Fruit fly (Drosophila melanogaster) whole organism, embryonic: ENCODE data around the gene syd.
A peak's percentile ranks its signal among the peaks of the same experiment; 100 is the strongest.

Source experiments
- Antp ChIP-seq: fragments of 200-800 bp; sonication (Bioruptor generic); optimal IDR thresholded peaks from 3 replicates; lab custom pipeline; 2016; ENCODE audit warnings: missing biosample characterization, missing genetic modification characterization
- Atf3 ChIP-seq: fragments of 200-800 bp; sonication (Bioruptor generic); optimal IDR thresholded peaks from 3 replicates; lab custom pipeline; 2016; ENCODE audit warnings: missing biosample characterization, missing genetic modification characterization
- Bdp1 ChIP-seq: fragments of 200-800 bp; sonication (Bioruptor generic); optimal IDR thresholded peaks from 3 replicates; lab custom pipeline; 2016; ENCODE audit warnings: missing biosample characterization, missing genetic modification characterization
- C15 ChIP-seq: fragments of 200-800 bp; sonication (Bioruptor generic); IDR thresholded peaks from 3 replicates; pipeline ENCODE4 v1.3.6; 2022; ENCODE audit warnings: missing biosample characterization, missing genetic modification characterization
- CG10366 ChIP-seq: fragments of 200-800 bp; sonication (Bioruptor generic); IDR thresholded peaks from 2 replicates; pipeline ENCODE4 v1.3.6; 2022; ENCODE audit warnings: missing biosample characterization, missing genetic modification characterization
- CG10543 ChIP-seq: fragments of 200-800 bp; sonication (Bioruptor generic); optimal IDR thresholded peaks from 3 replicates; lab custom pipeline; 2017; ENCODE audit warnings: missing biosample characterization, mild to moderate bottlenecking, missing genetic modification characterization, moderate library complexity
- CG10565 ChIP-seq: fragments of 200-800 bp; sonication (Bioruptor generic); optimal IDR thresholded peaks from 3 replicates; lab custom pipeline; 2016; ENCODE audit warnings: missing biosample characterization, mild to moderate bottlenecking, missing genetic modification characterization
- CG10979 ChIP-seq: fragments of 200-800 bp; sonication (Bioruptor generic); optimal IDR thresholded peaks from 2 replicates; lab custom pipeline; 2018; ENCODE audit warnings: missing biosample characterization, mild to moderate bottlenecking, missing genetic modification characterization, moderate library complexity
- CG13296 ChIP-seq: fragments of 200-800 bp; sonication (Bioruptor generic); optimal IDR thresholded peaks from 3 replicates; lab custom pipeline; 2018; ENCODE audit warnings: missing biosample characterization, mild to moderate bottlenecking, missing genetic modification characterization
- CG14667 ChIP-seq: fragments of 200-800 bp; sonication (Bioruptor generic); IDR thresholded peaks from 2 replicates; pipeline ENCODE4 v1.3.6; 2022; ENCODE audit warnings: missing biosample characterization, missing genetic modification characterization
- CG15011 ChIP-seq: fragments of 200-800 bp; sonication (Bioruptor generic); optimal IDR thresholded peaks from 3 replicates; lab custom pipeline; 2018; ENCODE audit warnings: missing biosample characterization, mild to moderate bottlenecking, missing genetic modification characterization
- CG15514 ChIP-seq: fragments of 200-800 bp; sonication (Bioruptor generic); optimal IDR thresholded peaks from 3 replicates; lab custom pipeline; 2017; ENCODE audit warnings: missing biosample characterization, missing genetic modification characterization, mild to moderate bottlenecking, moderate library complexity, missing genetic modification reagents
- CG1602 ChIP-seq: fragments of 200-800 bp; sonication (Bioruptor generic); optimal IDR thresholded peaks from 3 replicates; lab custom pipeline; 2016; ENCODE audit warnings: missing biosample characterization, missing genetic modification characterization
- CG16813 ChIP-seq: fragments of 200-800 bp; sonication (Bioruptor generic); IDR thresholded peaks from 3 replicates; pipeline ENCODE4 v1.3.6; 2022; ENCODE audit warnings: missing biosample characterization, missing genetic modification characterization; ENCODE audit not compliant: partially characterized antibody
- CG1792 ChIP-seq: fragments of 200-800 bp; sonication (Bioruptor generic); optimal IDR thresholded peaks from 2 replicates; lab custom pipeline; 2016; ENCODE audit warnings: missing biosample characterization, missing genetic modification characterization
- CG18599 ChIP-seq: fragments of 200-800 bp; sonication (Bioruptor generic); optimal IDR thresholded peaks from 3 replicates; lab custom pipeline; 2017; ENCODE audit warnings: missing biosample characterization, missing genetic modification characterization, mild to moderate bottlenecking, moderate library complexity, missing genetic modification reagents
- CG30020 ChIP-seq: fragments of 200-800 bp; optimal IDR thresholded peaks from 2 replicates; lab custom pipeline; 2019; ENCODE audit warnings: missing biosample characterization, mild to moderate bottlenecking, missing genetic modification characterization, moderate library complexity
- CG31365 ChIP-seq: fragments of 200-800 bp; sonication (Bioruptor generic); optimal IDR thresholded peaks from 2 replicates; lab custom pipeline; 2018; ENCODE audit warnings: missing biosample characterization, mild to moderate bottlenecking, missing genetic modification characterization
- CG7745 ChIP-seq: fragments of 200-800 bp; sonication (Bioruptor generic); optimal IDR thresholded peaks from 2 replicates; lab custom pipeline; 2018; ENCODE audit warnings: missing biosample characterization, mild to moderate bottlenecking, missing genetic modification characterization, moderate library complexity
- CG9797 ChIP-seq: fragments of 200-800 bp; sonication (Bioruptor generic); optimal IDR thresholded peaks from 3 replicates; lab custom pipeline; 2018; ENCODE audit warnings: missing biosample characterization, mild to moderate bottlenecking, missing genetic modification characterization
- Chrac-16 ChIP-seq: fragments of 200-800 bp; sonication (Bioruptor generic); optimal IDR thresholded peaks from 3 replicates; lab custom pipeline; 2016; ENCODE audit warnings: missing biosample characterization, missing genetic modification characterization
- D19A ChIP-seq: fragments of 200-800 bp; optimal IDR thresholded peaks from 3 replicates; lab custom pipeline; 2019; ENCODE audit warnings: missing biosample characterization, mild to moderate bottlenecking, missing genetic modification characterization, moderate library complexity
- Dek ChIP-seq: fragments of 200-800 bp; sonication (Bioruptor generic); optimal IDR thresholded peaks from 3 replicates; lab custom pipeline; 2019; ENCODE audit warnings: missing biosample characterization, mild to moderate bottlenecking, missing genetic modification characterization, moderate library complexity
- Dip3 ChIP-seq: fragments of 200-800 bp; sonication (Bioruptor generic); optimal IDR thresholded peaks from 3 replicates; lab custom pipeline; 2016; ENCODE audit warnings: missing biosample characterization, missing genetic modification characterization
- Dref ChIP-seq: fragments of 200-800 bp; sonication (Bioruptor generic); IDR thresholded peaks from 2 replicates; pipeline ENCODE4 v1.3.6; 2022; ENCODE audit warnings: missing biosample characterization, missing genetic modification characterization
- Eip74EF ChIP-seq, 2 experiments: fragments of 200-800 bp in 1 of 2; fragments of >200 bp in 1 of 2; sonication (Bioruptor generic) in 1 of 2; optimal IDR thresholded peaks; 2 replicates each; lab custom pipeline; 2017 to 2019; ENCODE audit warnings: missing biosample characterization in 2 of 2, missing genetic modification characterization in 2 of 2, mild to moderate bottlenecking in 1 of 2, moderate library complexity in 1 of 2
- Ets97D ChIP-seq: fragments of 200-800 bp; sonication (Bioruptor generic); optimal IDR thresholded peaks from 3 replicates; lab custom pipeline; 2016; ENCODE audit warnings: missing biosample characterization, missing genetic modification characterization
- Gug ChIP-seq: fragments of 200-800 bp; sonication (Bioruptor generic); IDR thresholded peaks from 4 replicates; pipeline ENCODE4 v1.3.6; 2022; ENCODE audit warnings: missing biosample characterization, missing genetic modification characterization
- HLH4C ChIP-seq: fragments of 200-800 bp; sonication (Bioruptor generic); IDR thresholded peaks from 3 replicates; pipeline ENCODE4 v1.3.6; 2022; ENCODE audit warnings: missing biosample characterization, missing genetic modification characterization; ENCODE audit not compliant: partially characterized antibody
- Lhr ChIP-seq: fragments of 200-800 bp; sonication (Bioruptor generic); optimal IDR thresholded peaks from 3 replicates; lab custom pipeline; 2017; ENCODE audit warnings: mild to moderate bottlenecking, missing biosample characterization, missing genetic modification reagents, missing genetic modification characterization
- Opbp ChIP-seq: fragments of 200-800 bp; sonication (Bioruptor generic); IDR thresholded peaks from 3 replicates; pipeline ENCODE4 v1.3.6; 2022; ENCODE audit warnings: missing biosample characterization, missing genetic modification characterization; ENCODE audit not compliant: partially characterized antibody
- TFAM ChIP-seq: fragments of 200-800 bp; sonication (Bioruptor generic); optimal IDR thresholded peaks from 2 replicates; lab custom pipeline; 2017; ENCODE audit warnings: missing biosample characterization, missing genetic modification characterization, inconsistent platforms
- Trl ChIP-seq, 3 experiments: fragments of >200 bp in 2 of 3; fragments of 200-800 bp in 1 of 3; sonication (Bioruptor generic) in 1 of 3; optimal IDR thresholded peaks; 2 replicates in 1 of 3; 3 replicates in 2 of 3; lab custom pipeline; 2016 to 2017; ENCODE audit warnings: missing biosample characterization in 1 of 3, missing genetic modification characterization in 1 of 3
- bigmax ChIP-seq: fragments of 200-800 bp; sonication (Bioruptor generic); optimal IDR thresholded peaks from 2 replicates; lab custom pipeline; 2018; ENCODE audit warnings: missing biosample characterization, mild to moderate bottlenecking, missing genetic modification characterization
- btn ChIP-seq: fragments of 200-800 bp; sonication (Bioruptor generic); optimal IDR thresholded peaks from 2 replicates; lab custom pipeline; 2016; ENCODE audit warnings: missing biosample characterization, missing genetic modification characterization
- chinmo ChIP-seq: fragments of 200-800 bp; sonication (Bioruptor generic); IDR thresholded peaks from 4 replicates; pipeline ENCODE4 v1.3.6; 2022; ENCODE audit warnings: missing biosample characterization, missing genetic modification characterization; ENCODE audit not compliant: partially characterized antibody
- danr ChIP-seq: fragments of 200-800 bp; sonication (Bioruptor generic); IDR thresholded peaks from 2 replicates; pipeline ENCODE4 v1.3.6; 2022; ENCODE audit warnings: missing biosample characterization, missing genetic modification characterization
- eyg ChIP-seq: fragments of 200-800 bp; sonication (Bioruptor generic); optimal IDR thresholded peaks from 3 replicates; lab custom pipeline; 2016; ENCODE audit warnings: missing biosample characterization, missing genetic modification characterization
- grn ChIP-seq: fragments of 200-800 bp; sonication (Bioruptor generic); optimal IDR thresholded peaks from 3 replicates; lab custom pipeline; 2017; ENCODE audit warnings: missing biosample characterization, missing genetic modification characterization
- gsb ChIP-seq: fragments of 200-800 bp; sonication (Bioruptor generic); IDR thresholded peaks from 2 replicates; pipeline ENCODE4 v1.3.6; 2022; ENCODE audit warnings: missing biosample characterization, missing genetic modification characterization
- org-1 ChIP-seq: fragments of 200-800 bp; sonication (Bioruptor generic); optimal IDR thresholded peaks from 2 replicates; lab custom pipeline; 2017; ENCODE audit warnings: missing biosample characterization, missing genetic modification characterization
- pan ChIP-seq, 4 experiments: fragments of >200 bp in 3 of 4; fragments of 200-800 bp in 1 of 4; sonication (Bioruptor generic) in 1 of 4; optimal IDR thresholded peaks in 3 of 4; IDR thresholded peaks in 1 of 4; 2 replicates each; pipeline versions ENCODE4 v1.3.6 to Lab custom; 2017 to 2022; ENCODE audit warnings: missing biosample characterization in 2 of 4, missing genetic modification characterization in 2 of 4, mixed read lengths in 1 of 4
- sisA ChIP-seq: fragments of 200-800 bp; sonication (Bioruptor generic); IDR thresholded peaks from 2 replicates; pipeline ENCODE4 v1.3.6; 2022; ENCODE audit warnings: missing biosample characterization, missing genetic modification characterization
- slbo ChIP-seq: fragments of 200-800 bp; sonication (Bioruptor generic); IDR thresholded peaks from 2 replicates; pipeline ENCODE4 v1.3.6; 2022; ENCODE audit warnings: missing biosample characterization, missing genetic modification characterization
- so ChIP-seq: fragments of 200-800 bp; sonication (Bioruptor generic); IDR thresholded peaks from 3 replicates; pipeline ENCODE4 v1.3.6; 2022; ENCODE audit warnings: missing biosample characterization, missing genetic modification characterization
- sr ChIP-seq: fragments of 200-800 bp; sonication (Bioruptor generic); IDR thresholded peaks from 3 replicates; pipeline ENCODE4 v1.3.6; 2022; ENCODE audit warnings: missing biosample characterization, missing genetic modification characterization
- tll ChIP-seq, 2 experiments: fragments of 200-800 bp in 1 of 2; fragments of >200 bp in 1 of 2; sonication (Bioruptor generic) in 1 of 2; optimal IDR thresholded peaks; 2 replicates each; lab custom pipeline; 2017 to 2019; ENCODE audit warnings: missing biosample characterization in 2 of 2, missing genetic modification characterization in 2 of 2, mild to moderate bottlenecking in 1 of 2, moderate library complexity in 1 of 2
- ttk ChIP-seq: fragments of 200-800 bp; sonication (Bioruptor generic); IDR thresholded peaks from 2 replicates; pipeline ENCODE4 v2.1.2; 2022; ENCODE audit warnings: missing biosample characterization, missing genetic modification characterization
- unpg ChIP-seq: fragments of 200-800 bp; sonication (Bioruptor generic); optimal IDR thresholded peaks from 3 replicates; lab custom pipeline; 2018; ENCODE audit warnings: missing biosample characterization, mild to moderate bottlenecking, missing genetic modification characterization, moderate library complexity

Gene syd

DNA sequence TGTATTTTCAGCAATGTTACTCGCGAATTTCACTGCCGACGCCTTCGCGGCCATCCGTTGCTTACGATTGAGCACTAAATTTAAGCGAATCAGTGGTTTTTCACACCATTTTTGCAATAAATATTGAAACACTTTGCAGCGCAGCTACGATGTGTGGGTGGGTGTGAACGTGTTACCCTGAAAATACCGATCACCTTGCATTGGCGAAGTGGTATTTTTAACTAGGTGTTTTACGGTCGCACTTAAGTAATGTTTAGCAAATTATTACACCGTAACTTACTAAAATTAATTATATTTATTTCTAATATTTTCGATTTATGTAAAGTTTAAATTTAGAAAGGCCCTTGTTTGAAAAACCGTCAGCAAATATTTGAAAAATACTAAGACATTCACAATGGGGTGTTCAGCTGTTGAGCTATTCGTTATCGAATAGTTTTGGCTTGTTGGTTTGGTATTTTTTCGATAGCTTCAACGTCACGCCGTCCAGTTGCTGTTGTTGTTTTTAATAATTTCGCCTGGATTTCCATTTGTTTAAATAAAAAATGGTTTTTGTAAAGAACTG lies at the start of gene syd, which contains the start of gene Srp9 (continued):
- TF ChIP-seq bigmax (GFP tag; lab: Kevin White, UChicago) = no peak
- peak; percentile 38 for TF ChIP-seq Ets97D (GFP tag; lab: Kevin White, UChicago)
- no peak for TF ChIP-seq org-1 (GFP tag; lab: Kevin White, UChicago)
- TF ChIP-seq CG18599 (GFP tag; lab: Kevin White, UChicago) = no peak
- no peak for TF ChIP-seq pan (optimal IDR thresholded peaks at IDR 0.05; lab: Kevin White, UChicago)
- no peak for TF ChIP-seq pan (GFP tag; optimal IDR thresholded peaks at IDR 0.05 in 1 of 2, IDR thresholded peaks at IDR 0.05 in 1 of 2)
- TF ChIP-seq tll (GFP tag; optimal IDR thresholded peaks at IDR 0.05; lab: Kevin White, UChicago) = no peak
- TF ChIP-seq CG16813 = no peak
- no peak for TF ChIP-seq CG1792
- peak; percentile 38; the same call in 1 of the 3 replicates for TF ChIP-seq sr (GFP tag; lab: Robert Waterston, UW)
- TF ChIP-seq CG1602 (GFP tag; lab: Kevin White, UChicago) = no peak
- no peak for TF ChIP-seq chinmo
- no peak for TF ChIP-seq so (GFP tag; lab: Robert Waterston, UW)
- no peak for TF ChIP-seq Gug (GFP tag; lab: Robert Waterston, UW)
- TF ChIP-seq CG9797 (GFP tag; lab: Kevin White, UChicago) = peak; percentile 81
- TF ChIP-seq gsb (GFP tag; lab: Robert Waterston, UW) = no peak
- TF ChIP-seq CG30020 (tag; lab: Kevin White, UChicago) = peak; percentile 60
- no peak for TF ChIP-seq Antp (GFP tag; lab: Kevin White, UChicago)
- TF ChIP-seq CG10366 = no peak
- no peak for TF ChIP-seq Eip74EF (GFP tag; optimal IDR thresholded peaks at IDR 0.05; lab: Kevin White, UChicago)
- no peak for TF ChIP-seq CG15011 (GFP tag; lab: Kevin White, UChicago)
- TF ChIP-seq D19A (tag; lab: Kevin White, UChicago) = no peak
- TF ChIP-seq Dip3 = no peak
- no peak for TF ChIP-seq Trl (optimal IDR thresholded peaks at IDR 0.05; lab: Kevin White, UChicago)
- TF ChIP-seq Trl (GFP tag; optimal IDR thresholded peaks at IDR 0.05; lab: Kevin White, UChicago) = no peak
- no peak for TF ChIP-seq unpg (GFP tag; lab: Kevin White, UChicago)
- no peak for TF ChIP-seq Bdp1
- no peak for TF ChIP-seq TFAM (GFP tag; lab: Kevin White, UChicago)
- TF ChIP-seq C15 (GFP tag; lab: Robert Waterston, UW) = no peak
- no peak for TF ChIP-seq CG10565 (GFP tag; lab: Kevin White, UChicago)
- TF ChIP-seq danr (GFP tag; lab: Robert Waterston, UW) = no peak
- no peak for TF ChIP-seq CG10979 (tag; lab: Kevin White, UChicago)
- TF ChIP-seq Dek (tag; lab: Kevin White, UChicago) = no peak
- no peak for TF ChIP-seq btn (GFP tag; lab: Kevin White, UChicago)
- TF ChIP-seq Atf3 = no peak
- no peak for TF ChIP-seq grn (GFP tag; lab: Kevin White, UChicago)
- peak; percentile 66 for TF ChIP-seq Dref (GFP tag; lab: Robert Waterston, UW)
- peak; percentile 45 for TF ChIP-seq CG15514 (GFP tag; lab: Kevin White, UChicago)
- TF ChIP-seq CG13296 (GFP tag; lab: Kevin White, UChicago) = no peak
- TF ChIP-seq ttk (GFP tag; lab: Robert Waterston, UW) = no peak
- TF ChIP-seq CG31365 = no peak
- TF ChIP-seq Opbp (GFP tag; lab: Robert Waterston, UW) = no peak
- no peak for TF ChIP-seq CG14667 (GFP tag; lab: Robert Waterston, UW)
- peak; percentile 11 for TF ChIP-seq CG7745
- no peak for TF ChIP-seq HLH4C (GFP tag; lab: Robert Waterston, UW)
- TF ChIP-seq CG10543 (GFP tag; lab: Kevin White, UChicago) = no peak
- peak; percentile 6 for TF ChIP-seq Lhr (GFP tag; lab: Kevin White, UChicago)
- no peak for TF ChIP-seq sisA (GFP tag; lab: Robert Waterston, UW)
- no peak for TF ChIP-seq eyg (GFP tag; lab: Kevin White, UChicago)
- no peak for TF ChIP-seq Chrac-16 (GFP tag; lab: Kevin White, UChicago)
- TF ChIP-seq slbo = no peak
